Worm (Caenorhabditis elegans) whole organism, young adult: ENCODE data around the gene cpg-1.

ENCODE experiments used
- F55B11.4 ChIP-seq: sonication (generic microtip); optimal IDR thresholded peaks from 2 replicates; lab custom pipeline; 2016; ENCODE audit warnings: missing compliant biosample characterization, missing genetic modification characterization, borderline replicate concordance; ENCODE audit not compliant: insufficient read depth
- attf-5 ChIP-seq: fragments of 200-800 bp; sonication (Bioruptor generic); optimal IDR thresholded peaks from 2 replicates; lab custom pipeline; 2018; ENCODE audit warnings: mild to moderate bottlenecking, missing genetic modification characterization, missing compliant biosample characterization
- nfyb-1 ChIP-seq: fragments of 200-800 bp; sonication (Bioruptor generic); IDR thresholded peaks from 2 replicates; pipeline ENCODE4 v1.3.6; 2022; ENCODE audit warnings: missing genetic modification reagents, missing genetic modification characterization, missing compliant biosample characterization
- somi-1 ChIP-seq: fragments of 200-800 bp; sonication (Bioruptor generic); optimal IDR thresholded peaks from 2 replicates; lab custom pipeline; 2018; ENCODE audit warnings: mild to moderate bottlenecking, missing genetic modification characterization, missing compliant biosample characterization
- sptf-2 ChIP-seq: fragments of 200-800 bp; sonication (Bioruptor generic); optimal IDR thresholded peaks from 2 replicates; lab custom pipeline; 2018; ENCODE audit warnings: mild to moderate bottlenecking, missing genetic modification characterization, missing compliant biosample characterization
- unc-62 ChIP-seq: fragments of 150-350 bp; optimal IDR thresholded peaks from 2 replicates; lab custom pipeline; 2014; ENCODE audit warnings: missing biosample characterization, missing genetic modification reagents, missing genetic modification characterization

DNA sequence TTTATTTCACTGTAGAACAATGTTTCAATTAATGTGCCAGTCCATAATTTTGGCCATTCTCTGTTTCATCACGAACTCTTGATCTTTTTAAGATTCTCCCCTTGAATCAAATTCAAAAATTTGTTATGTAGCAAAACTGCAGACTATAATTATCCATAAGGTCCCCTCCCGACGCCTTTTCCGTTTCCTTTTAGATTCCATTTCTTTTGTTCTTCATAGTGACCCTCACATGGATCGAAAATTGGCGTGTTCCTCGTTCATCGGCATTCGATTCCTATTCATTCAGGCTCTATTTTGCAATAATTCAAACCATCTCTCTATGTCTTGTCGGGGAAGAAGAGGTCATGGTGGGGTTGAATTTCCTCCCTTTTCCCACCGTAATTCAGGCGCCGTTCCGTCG lies 44.7 kb upstream of the cpg-1 start:
- TF ChIP-seq F55B11.4 (tag; lab: Kevin White, UChicago) (no peak), unc-62 (GFP tag; lab: Kevin White, UChicago) (no peak), nfyb-1 (GFP tag; lab: Robert Waterston, UW) (no peak), sptf-2 (GFP tag; lab: Kevin White, UChicago) (no peak), attf-5 (GFP tag; lab: Kevin White, UChicago) (no peak), somi-1 (no peak)
